Worm (Caenorhabditis elegans) whole organism, L1 larva: ENCODE results near the gene F49C5.7.

Source experiments
- aly-2 ChIP-seq: fragments of 150-350 bp; optimal IDR thresholded peaks from 2 replicates; lab custom pipeline; 2014; ENCODE audit warnings: missing biosample characterization, missing genetic modification characterization
- ama-1 ChIP-seq: fragments of 150-350 bp; optimal IDR thresholded peaks from 2 replicates; lab custom pipeline; 2014
- ces-1 ChIP-seq: fragments of 150-350 bp; optimal IDR thresholded peaks from 2 replicates; lab custom pipeline; 2014; ENCODE audit warnings: missing biosample characterization, missing genetic modification reagents, missing genetic modification characterization
- dpl-1 ChIP-seq, 3 experiments: fragments of 150-350 bp in 2 of 3; sonication (generic microtip) in 1 of 3; optimal IDR thresholded peaks; 2 replicates each; lab custom pipeline; 2014 to 2017; ENCODE audit warnings: missing biosample characterization in 3 of 3, missing genetic modification characterization in 3 of 3, missing genetic modification reagents in 3 of 3
- lsy-2 ChIP-seq, 2 experiments: fragments of 150-350 bp; optimal IDR thresholded peaks; 2 replicates each; lab custom pipeline; 2014; ENCODE audit warnings: missing biosample characterization in 2 of 2, missing genetic modification characterization in 2 of 2
- nhr-237 ChIP-seq: fragments of 150-350 bp; optimal IDR thresholded peaks from 2 replicates; lab custom pipeline; 2014; ENCODE audit warnings: missing biosample characterization, missing genetic modification characterization
- nhr-47 ChIP-seq: sonication (generic microtip); optimal IDR thresholded peaks from 2 replicates; lab custom pipeline; 2016; ENCODE audit warnings: mild to moderate bottlenecking, missing genetic modification characterization, moderate library complexity, missing compliant biosample characterization
- nhr-76 ChIP-seq: sonication (generic microtip); optimal IDR thresholded peaks from 2 replicates; lab custom pipeline; 2017; ENCODE audit warnings: missing biosample characterization, missing genetic modification characterization
- skn-1 ChIP-seq: fragments of 150-350 bp; optimal IDR thresholded peaks from 2 replicates; lab custom pipeline; 2014; ENCODE audit warnings: missing biosample characterization, missing genetic modification characterization
- zag-1 ChIP-seq: fragments of 150-350 bp; optimal IDR thresholded peaks from 2 replicates; lab custom pipeline; 2014; ENCODE audit warnings: missing biosample characterization, missing genetic modification characterization
- ztf-11 ChIP-seq, 2 experiments: sonication (generic microtip); optimal IDR thresholded peaks; 2 replicates each; lab custom pipeline; 2016 to 2017; ENCODE audit warnings: missing genetic modification characterization in 2 of 2, missing biosample characterization in 1 of 2, missing compliant biosample characterization in 1 of 2

ce11 chrII:12546413-12546812 is 19.5 kb upstream of the F49C5.7 start, which contains the start of the genes F49C5.5 and F49C5.10:
- TF ChIP-seq skn-1 (tag; lab: Kevin White, UChicago) (no peak), lsy-2 (tag; optimal IDR thresholded peaks at IDR 0.05; lab: Kevin White, UChicago) (no peak), ztf-11 (tag; optimal IDR thresholded peaks at IDR 0.05; lab: Kevin White, UChicago) (no peak), ama-1 (lab: Kevin White, UChicago) (no peak), nhr-237 (no peak), aly-2 (tag; lab: Kevin White, UChicago) (no peak), zag-1 (tag; lab: Kevin White, UChicago) (no peak), ces-1 (GFP tag; lab: Kevin White, UChicago) (no peak), dpl-1 (GFP tag; optimal IDR thresholded peaks at IDR 0.05; lab: Kevin White, UChicago) (no peak), nhr-47 (no peak), nhr-76 (tag; lab: Kevin White, UChicago) (no peak)
